Fruit fly (Drosophila melanogaster) whole organism, embryonic: Measurements from ENCODE around the gene CG34041.

ENCODE experiments used
- Abd-B ChIP-seq: fragments of 200-800 bp; sonication (Bioruptor generic); optimal IDR thresholded peaks from 2 replicates; lab custom pipeline; 2018; ENCODE audit warnings: missing biosample characterization, mild to moderate bottlenecking, missing genetic modification characterization, moderate library complexity
- C15 ChIP-seq: fragments of 200-800 bp; sonication (Bioruptor generic); IDR thresholded peaks from 3 replicates; pipeline ENCODE4 v1.3.6; 2022; ENCODE audit warnings: missing biosample characterization, missing genetic modification characterization
- CG10321 ChIP-seq: fragments of 200-800 bp; sonication (Bioruptor generic); IDR thresholded peaks from 2 replicates; pipeline ENCODE4 v1.3.6; 2022; ENCODE audit warnings: missing biosample characterization, missing genetic modification characterization
- CG10565 ChIP-seq: fragments of 200-800 bp; sonication (Bioruptor generic); optimal IDR thresholded peaks from 3 replicates; lab custom pipeline; 2016; ENCODE audit warnings: missing biosample characterization, mild to moderate bottlenecking, missing genetic modification characterization
- CG11723 ChIP-seq: fragments of 200-800 bp; sonication (Bioruptor generic); optimal IDR thresholded peaks from 2 replicates; lab custom pipeline; 2017; ENCODE audit warnings: missing biosample characterization, mild to moderate bottlenecking, missing genetic modification characterization
- CG12155 ChIP-seq: fragments of 200-800 bp; sonication (Bioruptor generic); optimal IDR thresholded peaks from 3 replicates; lab custom pipeline; 2016; ENCODE audit warnings: missing biosample characterization, missing genetic modification characterization
- CG12219 ChIP-seq: fragments of 200-800 bp; sonication (Bioruptor generic); optimal IDR thresholded peaks from 3 replicates; lab custom pipeline; 2018; ENCODE audit warnings: missing biosample characterization, mild to moderate bottlenecking, missing genetic modification characterization
- CG12391 ChIP-seq: fragments of 200-800 bp; sonication (Bioruptor generic); optimal IDR thresholded peaks from 3 replicates; lab custom pipeline; 2018; ENCODE audit warnings: missing biosample characterization, mild to moderate bottlenecking, missing genetic modification characterization, moderate library complexity
- CG12659 ChIP-seq: fragments of 200-800 bp; sonication (Bioruptor generic); optimal IDR thresholded peaks from 3 replicates; lab custom pipeline; 2017; ENCODE audit warnings: mild to moderate bottlenecking, missing biosample characterization, missing genetic modification reagents, missing genetic modification characterization
- CG13624 ChIP-seq: fragments of 200-800 bp; sonication (Bioruptor generic); optimal IDR thresholded peaks from 2 replicates; lab custom pipeline; 2016; ENCODE audit warnings: missing biosample characterization, missing genetic modification characterization
- CG13775 ChIP-seq: fragments of 200-800 bp; sonication (Bioruptor generic); optimal IDR thresholded peaks from 3 replicates; lab custom pipeline; 2017; ENCODE audit warnings: missing biosample characterization, mild to moderate bottlenecking, missing genetic modification characterization
- CG15073 ChIP-seq: fragments of 200-800 bp; sonication (Bioruptor generic); optimal IDR thresholded peaks from 2 replicates; lab custom pipeline; 2016; ENCODE audit warnings: missing biosample characterization, missing genetic modification characterization
- CG1603 ChIP-seq: fragments of 200-800 bp; sonication (Bioruptor generic); optimal IDR thresholded peaks from 2 replicates; lab custom pipeline; 2019; ENCODE audit warnings: missing biosample characterization, mild to moderate bottlenecking, missing genetic modification characterization, moderate library complexity
- CG17186 ChIP-seq: fragments of 200-800 bp; sonication (Bioruptor generic); optimal IDR thresholded peaks from 3 replicates; lab custom pipeline; 2017; ENCODE audit warnings: missing biosample characterization, missing genetic modification reagents, missing genetic modification characterization
- CG17568 ChIP-seq: fragments of 200-800 bp; sonication (Bioruptor generic); optimal IDR thresholded peaks from 2 replicates; lab custom pipeline; 2018; ENCODE audit warnings: missing biosample characterization, mild to moderate bottlenecking, missing genetic modification characterization, moderate library complexity
- CG18599 ChIP-seq: fragments of 200-800 bp; sonication (Bioruptor generic); optimal IDR thresholded peaks from 3 replicates; lab custom pipeline; 2017; ENCODE audit warnings: missing biosample characterization, missing genetic modification characterization, mild to moderate bottlenecking, moderate library complexity, missing genetic modification reagents
- CG18764 ChIP-seq: fragments of 200-800 bp; sonication (Bioruptor generic); optimal IDR thresholded peaks from 3 replicates; lab custom pipeline; 2016; ENCODE audit warnings: missing biosample characterization, missing genetic modification characterization
- CG2202 ChIP-seq: fragments of 200-800 bp; sonication (Bioruptor generic); optimal IDR thresholded peaks from 2 replicates; lab custom pipeline; 2018; ENCODE audit warnings: missing biosample characterization, mild to moderate bottlenecking, missing genetic modification characterization
- CG2712 ChIP-seq: fragments of 200-800 bp; optimal IDR thresholded peaks from 3 replicates; lab custom pipeline; 2019; ENCODE audit warnings: missing biosample characterization, mild to moderate bottlenecking, missing genetic modification characterization, moderate library complexity
- CG3065 ChIP-seq: fragments of 200-800 bp; sonication (Bioruptor generic); optimal IDR thresholded peaks from 2 replicates; lab custom pipeline; 2016; ENCODE audit warnings: missing biosample characterization, missing genetic modification characterization
- CG4730 ChIP-seq: fragments of 200-800 bp; sonication (Bioruptor generic); IDR thresholded peaks from 2 replicates; pipeline ENCODE4 v1.3.6; 2022; ENCODE audit warnings: missing biosample characterization, missing genetic modification characterization
- CG6765 ChIP-seq: fragments of 200-800 bp; sonication (Bioruptor generic); optimal IDR thresholded peaks from 3 replicates; lab custom pipeline; 2017; ENCODE audit warnings: missing biosample characterization, mild to moderate bottlenecking, missing genetic modification characterization
- CG6813 ChIP-seq: fragments of 200-800 bp; sonication (Bioruptor generic); optimal IDR thresholded peaks from 2 replicates; lab custom pipeline; 2017; ENCODE audit warnings: missing biosample characterization, missing genetic modification characterization, mild to moderate bottlenecking, moderate library complexity, missing genetic modification reagents
- CG8478 ChIP-seq: fragments of >200 bp; optimal IDR thresholded peaks from 2 replicates; lab custom pipeline; 2018
- CG9215 ChIP-seq: fragments of 200-800 bp; sonication (Bioruptor generic); IDR thresholded peaks from 2 replicates; pipeline ENCODE4 v1.3.6; 2022; ENCODE audit warnings: missing biosample characterization, missing genetic modification characterization
- CG9727 ChIP-seq: fragments of 200-800 bp; sonication (Bioruptor generic); optimal IDR thresholded peaks from 3 replicates; lab custom pipeline; 2017; ENCODE audit warnings: missing biosample characterization, mild to moderate bottlenecking, missing genetic modification characterization
- Dp ChIP-seq: fragments of 200-800 bp; sonication (Bioruptor generic); optimal IDR thresholded peaks from 2 replicates; lab custom pipeline; 2018; ENCODE audit warnings: missing biosample characterization, mild to moderate bottlenecking, missing genetic modification characterization, moderate library complexity
- GATAe ChIP-seq: fragments of 200-800 bp; sonication (Bioruptor generic); conservative IDR thresholded peaks from 2 replicates; pipeline ENCODE4 v1.3.6; 2022; ENCODE audit warnings: missing biosample characterization, missing genetic modification characterization
- Gug ChIP-seq: fragments of 200-800 bp; sonication (Bioruptor generic); IDR thresholded peaks from 4 replicates; pipeline ENCODE4 v1.3.6; 2022; ENCODE audit warnings: missing biosample characterization, missing genetic modification characterization
- HHEX ChIP-seq: fragments of 200-800 bp; sonication (Bioruptor generic); optimal IDR thresholded peaks from 3 replicates; lab custom pipeline; 2017; ENCODE audit warnings: missing biosample characterization, mild to moderate bottlenecking, missing genetic modification characterization, missing genetic modification reagents
- Hey ChIP-seq: fragments of 200-800 bp; sonication (Bioruptor generic); optimal IDR thresholded peaks from 3 replicates; lab custom pipeline; 2018; ENCODE audit warnings: missing biosample characterization, mild to moderate bottlenecking, missing genetic modification characterization
- HmgZ ChIP-seq: fragments of 200-800 bp; sonication (Bioruptor generic); optimal IDR thresholded peaks from 2 replicates; lab custom pipeline; 2018; ENCODE audit warnings: missing biosample characterization, mild to moderate bottlenecking, missing genetic modification characterization
- Mad ChIP-seq: fragments of 200-800 bp; sonication (Bioruptor generic); optimal IDR thresholded peaks from 2 replicates; lab custom pipeline; 2016; ENCODE audit warnings: missing biosample characterization, missing genetic modification characterization
- Meics ChIP-seq: fragments of 200-800 bp; sonication (Bioruptor generic); optimal IDR thresholded peaks from 2 replicates; lab custom pipeline; 2017; ENCODE audit warnings: missing biosample characterization, mild to moderate bottlenecking, missing genetic modification characterization
- Rfx ChIP-seq: fragments of 200-800 bp; sonication (Bioruptor generic); IDR thresholded peaks from 2 replicates; pipeline ENCODE4 v1.3.6; 2022; ENCODE audit warnings: missing biosample characterization, missing genetic modification characterization
- Six4 ChIP-seq: fragments of 200-800 bp; sonication (Bioruptor generic); optimal IDR thresholded peaks from 2 replicates; lab custom pipeline; 2016; ENCODE audit warnings: missing biosample characterization, missing genetic modification characterization
- Ssrp ChIP-seq: fragments of 200-800 bp; sonication (Bioruptor generic); optimal IDR thresholded peaks from 2 replicates; lab custom pipeline; 2018; ENCODE audit warnings: missing biosample characterization, mild to moderate bottlenecking, missing genetic modification characterization, moderate library complexity
- YL-1 ChIP-seq: fragments of 200-800 bp; sonication (Bioruptor generic); optimal IDR thresholded peaks from 3 replicates; lab custom pipeline; 2017; ENCODE audit warnings: missing biosample characterization, mild to moderate bottlenecking, missing genetic modification characterization
- br ChIP-seq: fragments of >200 bp; optimal IDR thresholded peaks from 2 replicates; lab custom pipeline; 2017
- dimm ChIP-seq: fragments of 200-800 bp; sonication (Bioruptor generic); IDR thresholded peaks from 2 replicates; pipeline ENCODE4 v1.3.6; 2022; ENCODE audit warnings: missing biosample characterization, missing genetic modification characterization
- gfzf ChIP-seq: fragments of 200-800 bp; sonication (Bioruptor generic); optimal IDR thresholded peaks from 2 replicates; lab custom pipeline; 2016; ENCODE audit warnings: missing biosample characterization, mild to moderate bottlenecking, missing genetic modification characterization, moderate library complexity
- grau ChIP-seq: fragments of 200-800 bp; optimal IDR thresholded peaks from 3 replicates; lab custom pipeline; 2019; ENCODE audit warnings: missing biosample characterization, mild to moderate bottlenecking, missing genetic modification characterization, moderate library complexity
- gsb ChIP-seq: fragments of 200-800 bp; sonication (Bioruptor generic); IDR thresholded peaks from 2 replicates; pipeline ENCODE4 v1.3.6; 2022; ENCODE audit warnings: missing biosample characterization, missing genetic modification characterization
- lilli ChIP-seq: fragments of 200-800 bp; sonication (Bioruptor generic); optimal IDR thresholded peaks from 3 replicates; lab custom pipeline; 2016; ENCODE audit warnings: missing biosample characterization, missing genetic modification characterization
- maf-S ChIP-seq: fragments of 200-800 bp; sonication (Bioruptor generic); optimal IDR thresholded peaks from 2 replicates; lab custom pipeline; 2016; ENCODE audit warnings: missing biosample characterization, missing genetic modification characterization
- run ChIP-seq: fragments of 200-800 bp; sonication (Bioruptor generic); optimal IDR thresholded peaks from 3 replicates; lab custom pipeline; 2018; ENCODE audit warnings: missing biosample characterization, mild to moderate bottlenecking, missing genetic modification characterization
- sisA ChIP-seq: fragments of 200-800 bp; sonication (Bioruptor generic); IDR thresholded peaks from 2 replicates; pipeline ENCODE4 v1.3.6; 2022; ENCODE audit warnings: missing biosample characterization, missing genetic modification characterization
- unc-4 ChIP-seq: fragments of 200-800 bp; sonication (Bioruptor generic); IDR thresholded peaks from 2 replicates; pipeline ENCODE4 v1.3.6; 2022; ENCODE audit warnings: missing biosample characterization, missing genetic modification characterization; ENCODE audit not compliant: partially characterized antibody
- wor ChIP-seq: fragments of 200-800 bp; sonication (Bioruptor generic); IDR thresholded peaks from 2 replicates; pipeline ENCODE4 v1.3.6; 2022; ENCODE audit warnings: missing biosample characterization, missing genetic modification characterization
- zf30C ChIP-seq: fragments of 200-800 bp; sonication (Bioruptor generic); optimal IDR thresholded peaks from 3 replicates; lab custom pipeline; 2018; ENCODE audit warnings: missing biosample characterization, mild to moderate bottlenecking, missing genetic modification characterization
- zfh2 ChIP-seq: fragments of 200-800 bp; sonication (Bioruptor generic); optimal IDR thresholded peaks from 2 replicates; lab custom pipeline; 2016; ENCODE audit warnings: missing biosample characterization, missing genetic modification characterization

Gene CG34041

DNA sequence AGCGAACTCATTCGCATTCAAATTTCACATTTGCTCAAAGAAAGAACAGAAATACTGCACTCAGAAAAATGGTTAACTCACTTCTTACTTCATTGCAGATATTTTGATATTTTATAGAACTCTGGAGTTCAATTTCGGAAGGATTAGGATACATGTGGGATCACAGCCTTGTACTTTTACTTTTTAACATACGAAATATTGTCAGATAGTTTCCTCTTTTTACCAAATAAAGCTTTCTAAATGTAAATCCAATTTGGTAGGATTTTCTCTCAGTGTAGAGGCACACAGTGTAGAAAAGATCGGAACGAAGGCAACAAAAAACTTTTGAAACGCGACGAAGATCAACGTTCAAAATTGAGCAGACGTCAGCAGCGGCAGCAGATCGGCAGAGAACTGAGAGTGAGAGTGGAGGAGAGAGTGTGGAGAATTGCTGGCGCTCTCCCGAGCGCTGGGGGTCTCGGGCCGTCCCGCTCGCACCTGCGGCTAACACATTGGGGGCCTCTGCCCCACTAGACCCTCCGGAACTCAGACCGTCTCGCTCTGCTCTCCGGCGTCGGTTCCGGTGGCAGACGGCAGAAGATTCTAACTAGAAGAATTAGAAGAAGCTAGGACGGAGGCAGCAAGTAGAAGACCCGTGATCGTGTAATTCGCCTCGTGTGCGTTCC, 24.3 kb downstream of the CG34041 start, which contains the start of gene tmod (continued):
- TF ChIP-seq wor (GFP tag; lab: Robert Waterston, UW) (no peak), C15 (GFP tag; lab: Robert Waterston, UW) (no peak), maf-S (GFP tag; lab: Kevin White, UChicago) (peak; percentile 31), grau (tag; lab: Kevin White, UChicago) (peak; percentile 54), zfh2 (GFP tag; lab: Kevin White, UChicago) (no peak), CG11723 (GFP tag; lab: Kevin White, UChicago) (peak; percentile 39), gfzf (GFP tag; lab: Kevin White, UChicago) (no peak), CG18599 (no peak), CG9727 (peak; percentile 36), HmgZ (tag; lab: Kevin White, UChicago) (no peak), Hey (tag; lab: Kevin White, UChicago) (no peak), zf30C (peak; percentile 32), GATAe (GFP tag; lab: Robert Waterston, UW) (no peak), CG10321 (GFP tag; lab: Robert Waterston, UW) (peak; percentile 95), HHEX (no peak), br (lab: Kevin White, UChicago) (no peak), Mad (GFP tag; lab: Kevin White, UChicago) (no peak), CG18764 (GFP tag; lab: Kevin White, UChicago) (no peak), lilli (GFP tag; lab: Kevin White, UChicago) (peak; percentile 1), unc-4 (GFP tag; lab: Robert Waterston, UW) (no peak), YL-1 (no peak), CG4730 (GFP tag; lab: Robert Waterston, UW) (no peak), run (tag; lab: Kevin White, UChicago) (peak; percentile 31), CG2712 (tag; lab: Kevin White, UChicago) (peak; percentile 65), CG17186 (no peak), CG10565 (GFP tag; lab: Kevin White, UChicago) (no peak), CG12219 (GFP tag; lab: Kevin White, UChicago) (peak; percentile 46), CG6765 (GFP tag; lab: Kevin White, UChicago) (peak; percentile 3), CG17568 (GFP tag; lab: Kevin White, UChicago) (peak; percentile 2), CG9215 (GFP tag; lab: Robert Waterston, UW) (0 out of 2 replicates have a peak, but pooled peaks have one; percentile 28), Gug (GFP tag; lab: Robert Waterston, UW) (no peak), Dp (GFP tag; lab: Kevin White, UChicago) (no peak), CG8478 (lab: Kevin White, UChicago) (peak; percentile 50), CG13624 (GFP tag; lab: Kevin White, UChicago) (no peak), CG1603 (peak; percentile 45), Abd-B (GFP tag; lab: Kevin White, UChicago) (peak; percentile 26), CG6813 (GFP tag; lab: Kevin White, UChicago) (peak; percentile 7), dimm (GFP tag; lab: Robert Waterston, UW) (peak; percentile 13; the same call in 1 of the 2 replicates), CG3065 (no peak), Meics (GFP tag; lab: Kevin White, UChicago) (peak; percentile 44), CG12391 (tag; lab: Kevin White, UChicago) (peak; percentile 62), CG12659 (GFP tag; lab: Kevin White, UChicago) (peak; percentile 3), Ssrp (tag; lab: Kevin White, UChicago) (peak; percentile 62), Rfx (GFP tag; lab: Robert Waterston, UW) (no peak), CG13775 (GFP tag; lab: Kevin White, UChicago) (peak; percentile 23), Six4 (GFP tag; lab: Kevin White, UChicago) (peak; percentile 50), CG2202 (tag; lab: Kevin White, UChicago) (no peak), CG12155 (GFP tag; lab: Kevin White, UChicago) (no peak), CG15073 (GFP tag; lab: Kevin White, UChicago) (no peak), gsb (GFP tag; lab: Robert Waterston, UW) (no peak), sisA (GFP tag; lab: Robert Waterston, UW) (0 out of 2 replicates have a peak, but pooled peaks have one; percentile 42)
